Fruit fly (Drosophila melanogaster) whole organism, pupa: Measurements from ENCODE around the gene CG6686.

Experiments
- CG10348 ChIP-seq: fragments of 200-800 bp; sonication (Bioruptor generic); IDR thresholded peaks from 2 replicates; pipeline ENCODE4 v1.3.6; 2022; ENCODE audit warnings: missing biosample characterization, missing genetic modification characterization
- CG13204 ChIP-seq: fragments of 200-800 bp; sonication (Bioruptor generic); optimal IDR thresholded peaks from 2 replicates; lab custom pipeline; 2018; ENCODE audit warnings: missing biosample characterization, mild to moderate bottlenecking, missing genetic modification characterization, moderate library complexity
- CG14655 ChIP-seq: fragments of 200-800 bp; sonication (Bioruptor generic); optimal IDR thresholded peaks from 3 replicates; lab custom pipeline; 2017; ENCODE audit warnings: mild to moderate bottlenecking, missing biosample characterization, missing genetic modification reagents, missing genetic modification characterization
- CG15710 ChIP-seq: fragments of 200-800 bp; sonication (Bioruptor generic); optimal IDR thresholded peaks from 2 replicates; lab custom pipeline; 2018; ENCODE audit warnings: missing biosample characterization, mild to moderate bottlenecking, missing genetic modification characterization, moderate library complexity
- CG4496 ChIP-seq: fragments of 200-800 bp; sonication (Bioruptor generic); IDR thresholded peaks from 3 replicates; pipeline ENCODE4 v1.3.6; 2022; ENCODE audit warnings: missing biosample characterization, missing genetic modification characterization
- CG9948 ChIP-seq: fragments of 200-800 bp; sonication (Bioruptor generic); optimal IDR thresholded peaks from 2 replicates; lab custom pipeline; 2018; ENCODE audit warnings: missing biosample characterization, mild to moderate bottlenecking, missing genetic modification characterization, moderate library complexity
- EcR ChIP-seq: fragments of 200-800 bp; sonication (Bioruptor generic); optimal IDR thresholded peaks from 3 replicates; lab custom pipeline; 2019; ENCODE audit warnings: missing biosample characterization, missing genetic modification characterization, mild to moderate bottlenecking, moderate library complexity, missing genetic modification reagents
- Pif1A ChIP-seq: fragments of 200-800 bp; sonication (Bioruptor generic); optimal IDR thresholded peaks from 3 replicates; lab custom pipeline; 2016; ENCODE audit warnings: missing biosample characterization, missing genetic modification characterization
- Pif1B ChIP-seq: fragments of 200-800 bp; sonication (Bioruptor generic); optimal IDR thresholded peaks from 3 replicates; lab custom pipeline; 2016; ENCODE audit warnings: missing biosample characterization, missing genetic modification characterization
- Snoo ChIP-seq: fragments of 200-800 bp; sonication (Bioruptor generic); optimal IDR thresholded peaks from 3 replicates; lab custom pipeline; 2017; ENCODE audit warnings: missing biosample characterization, mild to moderate bottlenecking, missing genetic modification characterization, inconsistent platforms
- rn ChIP-seq: fragments of 200-800 bp; sonication (Bioruptor generic); IDR thresholded peaks from 2 replicates; pipeline ENCODE4 v1.3.6; 2022; ENCODE audit warnings: missing biosample characterization, missing genetic modification characterization

DNA sequence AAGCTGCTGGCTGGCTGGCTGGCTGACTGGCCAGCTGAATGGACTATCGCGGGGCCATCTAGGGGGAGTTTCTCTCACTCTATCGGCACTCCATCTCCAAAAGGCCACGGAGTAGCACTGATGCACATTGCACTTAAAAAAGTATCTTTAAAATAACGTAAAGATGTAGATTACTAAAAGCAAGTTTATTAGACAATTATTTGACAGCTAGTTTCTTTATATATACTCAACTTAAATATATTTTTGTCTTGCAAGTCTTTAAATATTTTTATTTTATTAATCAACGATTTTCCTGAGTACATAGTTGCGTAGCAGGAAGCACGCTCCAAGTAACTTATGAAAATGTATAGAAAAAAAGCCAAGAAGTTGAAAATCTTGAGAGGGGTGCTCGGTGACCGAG lies 10.9 kb downstream of the CG6686 start:
- no peak for TF ChIP-seq CG13204 (GFP tag; lab: Kevin White, UChicago)
- no peak for TF ChIP-seq EcR (GFP tag; lab: Kevin White, UChicago)
- no peak for TF ChIP-seq Snoo (tag; lab: Kevin White, UChicago)
- TF ChIP-seq CG9948 (tag; lab: Kevin White, UChicago): peak; percentile 12
- no peak for TF ChIP-seq CG15710 (tag; lab: Kevin White, UChicago)
- TF ChIP-seq Pif1A (GFP tag; lab: Kevin White, UChicago): no peak
- TF ChIP-seq CG4496: no peak
- TF ChIP-seq CG10348 (GFP tag; lab: Robert Waterston, UW): no peak
- peak; percentile 50 for TF ChIP-seq CG14655 (GFP tag; lab: Kevin White, UChicago)
- TF ChIP-seq Pif1B (GFP tag; lab: Kevin White, UChicago): no peak
- TF ChIP-seq rn (GFP tag; lab: Robert Waterston, UW): no peak
